Worm (Caenorhabditis elegans): ENCODE measurements around the gene Y26G10.4.

DNA sequence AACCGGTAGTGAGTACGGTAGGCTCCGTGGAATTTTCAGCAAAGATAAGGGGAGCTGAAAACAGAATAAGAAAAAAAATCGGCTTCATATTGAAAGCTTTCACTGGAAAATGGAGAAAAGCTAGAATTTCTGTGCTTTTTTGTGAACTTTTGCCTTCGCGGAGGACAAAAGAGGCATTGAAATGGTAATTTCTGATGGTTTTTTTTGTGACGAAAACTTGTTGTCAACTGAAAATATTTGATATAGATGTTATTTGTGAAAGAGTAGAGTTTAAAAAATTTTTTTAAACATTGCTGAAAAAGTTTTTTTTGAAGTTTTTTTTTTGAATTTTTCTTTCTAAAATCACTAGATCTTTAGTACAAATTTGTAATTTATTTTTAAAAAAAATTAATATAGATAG is 12.1 kb downstream of the Y26G10.4 start, which contains the start of gene F59A1.18:
- TF ChIP-seq ceh-39 (tag; optimal IDR thresholded peaks at IDR 0.05) (no peak), ztf-11 (tag; optimal IDR thresholded peaks at IDR 0.05) (no peak)

Measured in whole organism, mixed stage, embryonic.